Fruit fly (Drosophila melanogaster): ENCODE measurements around the gene Tlk.

- TF ChIP-seq CTCF (optimal IDR thresholded peaks at IDR 0.05) (no peak), CG8478 (optimal IDR thresholded peaks at IDR 0.05) (no peak)
Observed at dm6 chrX:3718592-3719267, 1.1 kb upstream of the Tlk start.

Data from S2 (cell line).